Worm (Caenorhabditis elegans) whole organism, young adult: ENCODE results near the gene msp-77.

Experiments
- bed-1 ChIP-seq: fragments of 200-800 bp; sonication (Bioruptor generic); IDR thresholded peaks from 2 replicates; pipeline ENCODE4 v1.3.6; 2022; ENCODE audit warnings: missing genetic modification reagents, missing genetic modification characterization, missing compliant biosample characterization
- cebp-2 ChIP-seq: fragments of 200-800 bp; sonication (Bioruptor generic); IDR thresholded peaks from 2 replicates; pipeline ENCODE4 v1.3.6; 2022; ENCODE audit warnings: missing genetic modification characterization, missing compliant biosample characterization
- egl-44 ChIP-seq: fragments of 200-800 bp; sonication (Bioruptor generic); IDR thresholded peaks from 2 replicates; pipeline ENCODE4 v1.3.6; 2022; ENCODE audit warnings: missing genetic modification reagents, missing genetic modification characterization, missing compliant biosample characterization
- hmg-20 ChIP-seq: fragments of 200-800 bp; sonication (Bioruptor generic); IDR thresholded peaks from 2 replicates; pipeline ENCODE4 v1.3.6; 2022; ENCODE audit warnings: missing genetic modification reagents, missing genetic modification characterization, missing compliant biosample characterization
- lag-1 ChIP-seq: fragments of 200-800 bp; sonication (Bioruptor generic); IDR thresholded peaks from 2 replicates; pipeline ENCODE4 v1.3.6; 2022; ENCODE audit warnings: missing genetic modification reagents, missing genetic modification characterization, missing compliant biosample characterization
- lir-1 ChIP-seq: fragments of 200-800 bp; sonication (Bioruptor generic); conservative IDR thresholded peaks from 2 replicates; pipeline ENCODE4 v1.3.6; 2022; ENCODE audit warnings: missing genetic modification reagents, missing genetic modification characterization, missing compliant biosample characterization
- lsl-1 ChIP-seq: fragments of 200-800 bp; sonication (Bioruptor generic); optimal IDR thresholded peaks from 2 replicates; lab custom pipeline; 2018; ENCODE audit warnings: mild to moderate bottlenecking, missing genetic modification characterization, moderate library complexity, missing compliant biosample characterization
- nhr-179 ChIP-seq: sonication (generic microtip); optimal IDR thresholded peaks from 2 replicates; lab custom pipeline; 2016; ENCODE audit warnings: mild to moderate bottlenecking, missing genetic modification characterization, missing compliant biosample characterization
- unc-62 ChIP-seq: fragments of 150-350 bp; optimal IDR thresholded peaks from 2 replicates; lab custom pipeline; 2014; ENCODE audit warnings: missing biosample characterization, missing genetic modification reagents, missing genetic modification characterization
- zfh-2 ChIP-seq: fragments of 200-800 bp; sonication (Bioruptor generic); conservative IDR thresholded peaks from 2 replicates; pipeline ENCODE4 v1.3.6; 2022; ENCODE audit warnings: missing genetic modification reagents, missing genetic modification characterization, missing compliant biosample characterization
- ztf-26 ChIP-seq: sonication (generic microtip); optimal IDR thresholded peaks from 2 replicates; lab custom pipeline; 2017; ENCODE audit warnings: missing genetic modification characterization, missing compliant biosample characterization

- no peak for TF ChIP-seq lag-1
- TF ChIP-seq lsl-1 (GFP tag; lab: Kevin White, UChicago): no peak
- TF ChIP-seq lir-1 (GFP tag; lab: Robert Waterston, UW): no peak
- no peak for TF ChIP-seq cebp-2
- no peak for TF ChIP-seq zfh-2
- TF ChIP-seq egl-44 (GFP tag; lab: Robert Waterston, UW): no peak
- no peak for TF ChIP-seq hmg-20
- no peak for TF ChIP-seq unc-62 (GFP tag; lab: Kevin White, UChicago)
- no peak for TF ChIP-seq nhr-179 (tag; lab: Kevin White, UChicago)
- TF ChIP-seq ztf-26: no peak
- no peak for TF ChIP-seq bed-1 (GFP tag; lab: Robert Waterston, UW)
These were observed 43.5 kb upstream of the msp-77 start, which contains the start of gene ssp-10 for ce11 chrIV:9850931-9851330.
